Worm (Caenorhabditis elegans): ENCODE data around the gene glb-14.

DNA sequence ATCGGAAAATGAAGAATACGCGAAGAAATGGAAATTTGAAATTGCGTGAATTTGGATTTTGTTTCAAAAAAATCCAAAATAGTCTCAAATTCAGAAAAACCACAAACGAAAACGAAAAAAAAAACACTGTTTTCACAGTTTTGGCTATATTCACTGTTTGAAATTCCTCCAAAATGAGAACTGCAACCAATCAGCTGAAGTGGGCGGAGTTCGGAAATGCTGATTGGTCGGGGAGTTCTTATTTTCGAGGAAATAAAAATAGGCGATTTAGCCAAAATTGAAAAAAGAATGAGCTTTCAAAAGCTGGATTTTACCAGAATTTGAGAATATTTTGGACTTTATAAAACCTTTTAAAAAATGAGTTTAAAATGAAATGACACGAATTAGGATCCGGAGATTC lies at the start of gene glb-14:
- TF ChIP-seq unc-62 (GFP tag; optimal IDR thresholded peaks at IDR 0.05) (no peak), fos-1 (tag; optimal IDR thresholded peaks at IDR 0.05) (no peak), aly-2 (tag; optimal IDR thresholded peaks at IDR 0.05) (no peak), lin-39 (tag; optimal IDR thresholded peaks at IDR 0.05) (no peak), ztf-11 (tag; optimal IDR thresholded peaks at IDR 0.05) (no peak), egl-27 (tag; optimal IDR thresholded peaks at IDR 0.05) (no peak), unc-39 (tag; optimal IDR thresholded peaks at IDR 0.05) (no peak), ztf-4 (tag; optimal IDR thresholded peaks at IDR 0.05) (no peak), ama-1 (optimal IDR thresholded peaks at IDR 0.05) (no peak)

Measured in whole organism, L3 larva.